Worm (Caenorhabditis elegans) whole organism, midembryonic: ENCODE results near the gene unc-83.
A peak's percentile ranks its signal among the peaks of the same experiment; 100 is the strongest.

Experiments
- T22C8.4 ChIP-seq: fragments of 200-800 bp; sonication (Bioruptor generic); IDR thresholded peaks from 2 replicates; pipeline ENCODE4 v1.3.6; 2022; ENCODE audit warnings: missing genetic modification characterization, missing compliant biosample characterization
- cog-1 ChIP-seq: sonication (generic microtip); optimal IDR thresholded peaks from 2 replicates; lab custom pipeline; 2016; ENCODE audit warnings: missing genetic modification characterization, missing compliant biosample characterization
- flt-1 ChIP-seq: fragments of 200-800 bp; sonication (Bioruptor generic); IDR thresholded peaks from 2 replicates; pipeline ENCODE4 v1.3.6; 2022; ENCODE audit warnings: missing genetic modification characterization, missing compliant biosample characterization
- klf-2 ChIP-seq: fragments of 200-800 bp; sonication (Bioruptor generic); conservative IDR thresholded peaks from 2 replicates; pipeline ENCODE4 v1.3.6; 2022; ENCODE audit warnings: missing genetic modification reagents, missing genetic modification characterization, missing compliant biosample characterization
- med-1 ChIP-seq: sonication (generic microtip); optimal IDR thresholded peaks from 2 replicates; lab custom pipeline; 2017; ENCODE audit warnings: missing genetic modification characterization, mild to moderate bottlenecking, missing compliant biosample characterization, antibody characterized with exemption, missing genetic modification reagents; ENCODE audit not compliant: insufficient read depth
- ref-1 ChIP-seq: fragments of 200-800 bp; sonication (Bioruptor generic); conservative IDR thresholded peaks from 2 replicates; pipeline ENCODE4 v1.3.6; 2022; ENCODE audit warnings: missing genetic modification reagents, missing genetic modification characterization, missing compliant biosample characterization
- tab-1 ChIP-seq: fragments of 200-800 bp; sonication (Bioruptor generic); IDR thresholded peaks from 2 replicates; pipeline ENCODE4 v1.3.6; 2022; ENCODE audit warnings: missing genetic modification characterization, missing compliant biosample characterization
- ztf-23 ChIP-seq: fragments of 200-800 bp; sonication (Bioruptor generic); IDR thresholded peaks from 2 replicates; pipeline ENCODE4 v1.3.6; 2022; ENCODE audit warnings: missing genetic modification reagents, missing genetic modification characterization, missing compliant biosample characterization
- ztf-29 ChIP-seq: fragments of 200-800 bp; sonication (Bioruptor generic); IDR thresholded peaks from 2 replicates; pipeline ENCODE4 v1.3.6; 2022; ENCODE audit warnings: missing genetic modification reagents, missing genetic modification characterization, missing compliant biosample characterization

The unc-83 gene

ce11 chrV:6462606-6463005 lies 2.3 kb upstream of the unc-83 start:
- TF ChIP-seq tab-1 (GFP tag; lab: Robert Waterston, UW): no peak
- TF ChIP-seq flt-1: no peak

- TF ChIP-seq ztf-23 (GFP tag; lab: Robert Waterston, UW): no peak
- no peak for TF ChIP-seq ref-1 (GFP tag; lab: Robert Waterston, UW)
- TF ChIP-seq med-1 (GFP tag; lab: Kevin White, UChicago): no peak
- no peak for TF ChIP-seq T22C8.4 (GFP tag; lab: Robert Waterston, UW)
- TF ChIP-seq klf-2 (GFP tag; lab: Robert Waterston, UW): no peak
- no peak for TF ChIP-seq tab-1 (GFP tag; lab: Robert Waterston, UW)
- TF ChIP-seq flt-1: no peak
- TF ChIP-seq cog-1: no peak
- TF ChIP-seq ztf-29 (GFP tag; lab: Robert Waterston, UW): no peak
Observed at ce11 chrV:6464238-6464637, 627 bp upstream of the unc-83 start.

DNA sequence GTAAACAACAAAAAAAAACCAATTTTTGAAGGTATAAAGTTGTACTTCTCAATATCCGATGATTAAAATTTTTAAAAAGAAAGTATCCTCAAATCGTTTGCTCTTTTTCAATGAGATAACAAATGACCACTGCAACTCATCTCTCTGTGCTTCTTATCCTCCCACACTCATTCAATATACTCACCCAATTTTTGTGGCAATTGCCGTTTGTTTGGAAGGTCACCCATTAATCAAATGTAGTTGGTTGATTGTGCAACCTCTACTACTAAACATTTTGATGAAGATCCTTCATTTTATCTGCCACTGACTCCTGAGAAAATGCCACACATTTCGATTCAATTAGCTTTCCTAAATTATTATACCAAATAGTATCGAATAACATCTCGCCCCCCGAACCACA lies 2.8 kb downstream of the unc-83 start:
- no peak for TF ChIP-seq ztf-29 (GFP tag; lab: Robert Waterston, UW)
- no peak for TF ChIP-seq ref-1 (GFP tag; lab: Robert Waterston, UW)
- no peak for TF ChIP-seq med-1 (GFP tag; lab: Kevin White, UChicago)
- no peak for TF ChIP-seq ztf-23 (GFP tag; lab: Robert Waterston, UW)
- TF ChIP-seq tab-1 (GFP tag; lab: Robert Waterston, UW): no peak
- TF ChIP-seq klf-2 (GFP tag; lab: Robert Waterston, UW): no peak
- no peak for TF ChIP-seq cog-1
- TF ChIP-seq T22C8.4 (GFP tag; lab: Robert Waterston, UW): no peak
- no peak for TF ChIP-seq flt-1

DNA sequence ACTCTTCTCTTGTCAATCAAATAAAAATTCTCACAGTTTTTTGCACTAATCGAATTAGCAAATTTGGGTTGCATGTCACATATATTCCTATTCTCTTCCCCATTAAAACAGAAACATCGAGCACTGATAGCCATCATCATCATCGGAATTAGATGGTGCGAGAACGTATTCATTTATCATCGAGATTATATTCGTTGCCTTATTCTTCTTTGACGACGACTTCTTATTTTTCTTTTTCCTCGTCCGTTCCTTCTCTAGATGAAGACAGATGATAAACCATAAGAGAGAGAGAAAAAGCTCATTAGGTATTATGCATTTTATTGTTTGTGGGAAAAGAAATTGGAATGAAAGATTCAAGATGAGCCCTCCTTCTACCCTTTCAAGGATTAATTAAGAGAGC lies 6.3 kb downstream of the unc-83 start:
- no peak for TF ChIP-seq cog-1

DNA sequence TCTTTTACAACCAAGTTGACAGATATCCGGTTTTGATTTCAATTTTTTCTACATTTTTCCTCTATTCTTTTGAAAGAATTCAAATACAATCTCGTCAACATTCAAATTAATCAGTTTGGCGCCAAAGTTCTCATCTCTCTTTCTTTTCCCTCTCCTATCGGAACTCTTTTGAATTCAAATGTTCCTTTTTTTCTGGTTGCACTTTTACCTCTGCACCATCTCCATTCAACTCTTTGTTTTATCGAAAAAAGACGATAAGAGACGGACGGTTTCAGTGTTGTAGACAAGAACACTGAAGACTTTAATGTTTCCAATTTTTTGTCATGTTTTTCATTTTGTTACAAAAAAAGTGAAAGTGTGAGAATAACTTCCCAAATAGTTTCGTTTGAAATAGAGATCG lies 11.2 kb downstream of the unc-83 start:
- no peak for TF ChIP-seq flt-1
- no peak for TF ChIP-seq cog-1
- no peak for TF ChIP-seq ztf-23 (GFP tag; lab: Robert Waterston, UW)
- TF ChIP-seq tab-1 (GFP tag; lab: Robert Waterston, UW): no peak
- no peak for TF ChIP-seq ztf-29 (GFP tag; lab: Robert Waterston, UW)
- no peak for TF ChIP-seq ref-1 (GFP tag; lab: Robert Waterston, UW)
- TF ChIP-seq med-1 (GFP tag; lab: Kevin White, UChicago): no peak
- TF ChIP-seq T22C8.4 (GFP tag; lab: Robert Waterston, UW): no peak

DNA sequence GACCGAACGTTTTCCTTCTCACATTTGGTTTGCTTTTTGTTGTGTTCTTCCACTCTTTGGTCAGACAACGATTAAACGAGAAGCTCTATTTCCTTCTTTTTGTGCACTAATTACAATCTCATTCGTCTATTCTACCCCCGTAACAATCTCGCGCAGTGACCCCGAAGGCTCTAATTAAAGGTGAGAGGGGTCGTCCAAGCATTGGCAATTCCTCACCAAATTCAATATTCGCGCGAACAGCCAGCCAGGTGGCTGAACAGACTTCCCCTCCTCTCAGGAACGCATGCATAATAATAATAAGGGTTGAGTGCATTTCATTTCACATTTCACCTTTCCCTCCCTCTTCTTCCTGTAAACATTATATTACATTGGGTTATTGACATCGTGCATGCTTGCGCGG lies 20.2 kb downstream of the unc-83 start:
- TF ChIP-seq ref-1 (GFP tag; lab: Robert Waterston, UW) (no peak), cog-1 (peak; percentile 12)

- TF ChIP-seq klf-2 (GFP tag; lab: Robert Waterston, UW): no peak
- no peak for TF ChIP-seq med-1 (GFP tag; lab: Kevin White, UChicago)
- TF ChIP-seq flt-1: no peak
- TF ChIP-seq tab-1 (GFP tag; lab: Robert Waterston, UW): no peak
- no peak for TF ChIP-seq ztf-23 (GFP tag; lab: Robert Waterston, UW)
- no peak for TF ChIP-seq ztf-29 (GFP tag; lab: Robert Waterston, UW)
Observed at ce11 chrV:6487878-6488277, 23.0 kb downstream of the unc-83 start.

DNA sequence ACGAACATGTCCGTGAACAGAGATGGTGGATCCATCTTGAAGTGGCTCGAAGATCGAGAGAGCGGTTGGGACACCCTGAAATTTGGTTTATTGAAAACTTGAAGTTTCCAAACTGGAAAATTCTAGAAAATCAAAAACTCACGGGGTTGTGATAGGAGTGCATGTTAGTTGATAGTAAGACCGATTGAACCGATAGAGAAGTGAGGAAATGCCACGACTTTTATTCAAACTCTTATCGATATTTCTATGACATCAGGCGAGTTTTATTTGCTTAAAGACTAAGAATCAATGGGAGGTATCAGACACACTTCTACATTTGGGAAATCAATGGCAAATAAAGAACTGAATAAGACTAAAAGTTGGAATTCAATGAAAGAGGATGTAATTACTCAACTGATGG lies 24.0 kb downstream of the unc-83 start, which contains the start of gene lec-10:
TSS of gene lec-10 (minus strand) at position 272 of the 400 bp plus-strand sequence.
- TF ChIP-seq cog-1: no peak
- no peak for TF ChIP-seq tab-1 (GFP tag; lab: Robert Waterston, UW)
- TF ChIP-seq ztf-29 (GFP tag; lab: Robert Waterston, UW): no peak
- TF ChIP-seq ztf-23 (GFP tag; lab: Robert Waterston, UW): no peak
- no peak for TF ChIP-seq ref-1 (GFP tag; lab: Robert Waterston, UW)
- no peak for TF ChIP-seq klf-2 (GFP tag; lab: Robert Waterston, UW)
- TF ChIP-seq T22C8.4 (GFP tag; lab: Robert Waterston, UW): 0 out of 2 replicates have a peak, but pooled peaks have one; percentile 12

ce11 chrV:6492497-6492896 lies 27.6 kb downstream of the unc-83 start:
- TF ChIP-seq klf-2 (GFP tag; lab: Robert Waterston, UW): no peak

- TF ChIP-seq tab-1 (GFP tag; lab: Robert Waterston, UW) (no peak), med-1 (GFP tag; lab: Kevin White, UChicago) (no peak), klf-2 (GFP tag; lab: Robert Waterston, UW) (no peak), cog-1 (no peak), T22C8.4 (GFP tag; lab: Robert Waterston, UW) (no peak), ref-1 (GFP tag; lab: Robert Waterston, UW) (no peak), ztf-29 (GFP tag; lab: Robert Waterston, UW) (no peak), flt-1 (no peak), ztf-23 (GFP tag; lab: Robert Waterston, UW) (no peak)
Observed at ce11 chrV:6493821-6494220, 29.0 kb downstream of the unc-83 start, which contains the start of gene cpt-6. TSS of gene cpt-6 (minus strand) at chrV:6493921.

DNA sequence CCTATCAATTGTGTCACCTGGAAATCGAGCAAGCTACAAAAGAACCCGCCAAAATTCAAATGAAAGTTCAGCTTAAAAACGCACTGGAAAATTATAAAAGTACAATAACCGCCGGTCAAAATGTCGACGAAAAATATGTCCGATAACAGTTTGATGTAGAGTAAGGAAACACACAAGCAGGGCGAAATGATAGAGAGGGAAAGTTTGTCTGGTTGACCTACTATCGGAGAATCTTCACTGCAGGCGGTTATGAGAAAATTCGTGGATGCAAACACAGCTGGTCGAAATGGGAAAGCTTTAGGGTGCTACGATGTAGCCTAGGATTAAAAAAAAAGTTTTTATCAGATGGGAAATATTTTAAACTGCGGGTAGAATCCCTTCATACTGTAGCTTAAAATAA lies 30.5 kb downstream of the unc-83 start:
- TF ChIP-seq ztf-29 (GFP tag; lab: Robert Waterston, UW) (no peak), ref-1 (GFP tag; lab: Robert Waterston, UW) (no peak), klf-2 (GFP tag; lab: Robert Waterston, UW) (no peak), cog-1 (no peak), tab-1 (GFP tag; lab: Robert Waterston, UW) (no peak), flt-1 (no peak), ztf-23 (GFP tag; lab: Robert Waterston, UW) (no peak), med-1 (GFP tag; lab: Kevin White, UChicago) (no peak), T22C8.4 (GFP tag; lab: Robert Waterston, UW) (no peak)
